Fruit fly (Drosophila melanogaster) whole organism, embryonic: Measurements from ENCODE around the gene Rrp5.

ENCODE experiments used
- Ada2b ChIP-seq: fragments of 200-800 bp; sonication (Bioruptor generic); IDR thresholded peaks from 2 replicates; pipeline ENCODE4 v1.3.6; 2022; ENCODE audit warnings: missing biosample characterization, missing genetic modification characterization
- Asciz ChIP-seq: fragments of 200-800 bp; sonication (Bioruptor generic); optimal IDR thresholded peaks from 2 replicates; lab custom pipeline; 2017; ENCODE audit warnings: missing biosample characterization, mild to moderate bottlenecking, missing genetic modification characterization, missing genetic modification reagents
- B-H1 ChIP-seq: fragments of 200-800 bp; sonication (Bioruptor generic); IDR thresholded peaks from 3 replicates; pipeline ENCODE4 v1.3.6; 2022; ENCODE audit warnings: missing biosample characterization, missing genetic modification characterization
- CG10267 ChIP-seq: fragments of 200-800 bp; sonication (Bioruptor generic); optimal IDR thresholded peaks from 2 replicates; lab custom pipeline; 2018; ENCODE audit warnings: missing biosample characterization, mild to moderate bottlenecking, missing genetic modification characterization, moderate library complexity
- CG10462 ChIP-seq: fragments of 200-800 bp; sonication (Bioruptor generic); optimal IDR thresholded peaks from 2 replicates; lab custom pipeline; 2016; ENCODE audit warnings: missing biosample characterization, missing genetic modification characterization
- CG11456 ChIP-seq: fragments of 200-800 bp; sonication (Bioruptor generic); IDR thresholded peaks from 3 replicates; pipeline ENCODE4 v1.3.6; 2022; ENCODE audit warnings: missing biosample characterization, missing genetic modification characterization
- CG16779 ChIP-seq: fragments of 200-800 bp; sonication (Bioruptor generic); IDR thresholded peaks from 2 replicates; pipeline ENCODE4 v1.3.6; 2022; ENCODE audit warnings: missing biosample characterization, missing genetic modification characterization
- CG17328 ChIP-seq: fragments of 200-800 bp; sonication (Bioruptor generic); IDR thresholded peaks from 2 replicates; pipeline ENCODE4 v1.3.6; 2022; ENCODE audit warnings: missing biosample characterization, missing genetic modification characterization
- CG2875 ChIP-seq: fragments of 200-800 bp; sonication (Bioruptor generic); optimal IDR thresholded peaks from 2 replicates; lab custom pipeline; 2017; ENCODE audit warnings: missing biosample characterization, mild to moderate bottlenecking, missing genetic modification characterization, missing genetic modification reagents
- CG34376 ChIP-seq: fragments of 200-800 bp; sonication (Bioruptor generic); optimal IDR thresholded peaks from 2 replicates; lab custom pipeline; 2018; ENCODE audit warnings: missing biosample characterization, mild to moderate bottlenecking, missing genetic modification characterization
- CG4404 ChIP-seq: fragments of 200-800 bp; sonication (Bioruptor generic); IDR thresholded peaks from 2 replicates; pipeline ENCODE4 v1.3.6; 2022; ENCODE audit warnings: missing biosample characterization, missing genetic modification characterization
- CG4424 ChIP-seq: fragments of 200-800 bp; sonication (Bioruptor generic); optimal IDR thresholded peaks from 3 replicates; lab custom pipeline; 2016; ENCODE audit warnings: missing biosample characterization, missing genetic modification characterization
- CG6254 ChIP-seq: fragments of 200-800 bp; sonication (Bioruptor generic); optimal IDR thresholded peaks from 3 replicates; lab custom pipeline; 2017; ENCODE audit warnings: mild to moderate bottlenecking, missing biosample characterization, missing genetic modification reagents, missing genetic modification characterization
- CG6272 ChIP-seq: fragments of 200-800 bp; sonication (Bioruptor generic); IDR thresholded peaks from 2 replicates; pipeline ENCODE4 v1.3.6; 2022; ENCODE audit warnings: missing biosample characterization, missing genetic modification characterization
- CG7271 ChIP-seq: fragments of 200-800 bp; sonication (Bioruptor generic); optimal IDR thresholded peaks from 2 replicates; lab custom pipeline; 2018; ENCODE audit warnings: missing biosample characterization, mild to moderate bottlenecking, missing genetic modification characterization, moderate library complexity
- CG7963 ChIP-seq: fragments of 200-800 bp; sonication (Bioruptor generic); IDR thresholded peaks from 3 replicates; pipeline ENCODE4 v1.3.6; 2022; ENCODE audit warnings: missing biosample characterization, missing genetic modification characterization; ENCODE audit not compliant: partially characterized antibody
- CG8290 ChIP-seq, 3 experiments: fragments of 200-800 bp; sonication (Bioruptor generic); optimal IDR thresholded peaks; 2 replicates each; lab custom pipeline; 2016 to 2019; ENCODE audit warnings: missing biosample characterization in 3 of 3, missing genetic modification characterization in 3 of 3, mild to moderate bottlenecking in 2 of 3, moderate library complexity in 1 of 3
- CG8944 ChIP-seq: fragments of 200-800 bp; sonication (Bioruptor generic); optimal IDR thresholded peaks from 3 replicates; lab custom pipeline; 2016; ENCODE audit warnings: missing biosample characterization, missing genetic modification characterization
- CG9876 ChIP-seq: fragments of 200-800 bp; sonication (Bioruptor generic); optimal IDR thresholded peaks from 2 replicates; lab custom pipeline; 2016; ENCODE audit warnings: missing biosample characterization, missing genetic modification characterization
- Deaf1 ChIP-seq: fragments of 200-800 bp; optimal IDR thresholded peaks from 3 replicates; lab custom pipeline; 2019; ENCODE audit warnings: missing biosample characterization, mild to moderate bottlenecking, missing genetic modification characterization, moderate library complexity
- Dip3 ChIP-seq: fragments of 200-800 bp; sonication (Bioruptor generic); optimal IDR thresholded peaks from 3 replicates; lab custom pipeline; 2016; ENCODE audit warnings: missing biosample characterization, missing genetic modification characterization
- Dref ChIP-seq: fragments of 200-800 bp; sonication (Bioruptor generic); IDR thresholded peaks from 2 replicates; pipeline ENCODE4 v1.3.6; 2022; ENCODE audit warnings: missing biosample characterization, missing genetic modification characterization
- Ets65A ChIP-seq: fragments of 200-800 bp; sonication (Bioruptor generic); peaks from one replicate; lab custom pipeline; 2016; ENCODE audit warnings: missing biosample characterization, missing genetic modification characterization
- Fer1 ChIP-seq: fragments of 200-800 bp; sonication (Bioruptor generic); optimal IDR thresholded peaks from 2 replicates; lab custom pipeline; 2017; ENCODE audit warnings: missing biosample characterization, mild to moderate bottlenecking, missing genetic modification characterization
- H15 ChIP-seq: fragments of 200-800 bp; sonication (Bioruptor generic); IDR thresholded peaks from 3 replicates; pipeline ENCODE4 v1.3.6; 2022; ENCODE audit warnings: missing biosample characterization, missing genetic modification characterization
- Hand ChIP-seq: fragments of 200-800 bp; sonication (Bioruptor generic); optimal IDR thresholded peaks from 2 replicates; lab custom pipeline; 2017; ENCODE audit warnings: mild to moderate bottlenecking, missing biosample characterization, missing genetic modification reagents, missing genetic modification characterization
- HmgZ ChIP-seq: fragments of 200-800 bp; sonication (Bioruptor generic); optimal IDR thresholded peaks from 2 replicates; lab custom pipeline; 2018; ENCODE audit warnings: missing biosample characterization, mild to moderate bottlenecking, missing genetic modification characterization
- Hmx ChIP-seq: fragments of 200-800 bp; sonication (Bioruptor generic); optimal IDR thresholded peaks from 2 replicates; lab custom pipeline; 2016; ENCODE audit warnings: missing biosample characterization, missing genetic modification characterization
- Hr39 ChIP-seq: fragments of >200 bp; optimal IDR thresholded peaks from 2 replicates; lab custom pipeline; 2017
- PHDP ChIP-seq: fragments of 200-800 bp; sonication (Bioruptor generic); optimal IDR thresholded peaks from 3 replicates; lab custom pipeline; 2018; ENCODE audit warnings: missing biosample characterization, mild to moderate bottlenecking, missing genetic modification characterization, moderate library complexity
- Ptx1 ChIP-seq: fragments of 200-800 bp; sonication (Bioruptor generic); IDR thresholded peaks from 2 replicates; pipeline ENCODE4 v1.3.6; 2022; ENCODE audit warnings: missing biosample characterization, missing genetic modification characterization
- Scr ChIP-seq: fragments of 200-800 bp; sonication (Bioruptor generic); IDR thresholded peaks from 2 replicates; pipeline ENCODE4 v1.3.6; 2022; ENCODE audit warnings: missing biosample characterization, missing genetic modification characterization; ENCODE audit not compliant: partially characterized antibody
- Taf1 ChIP-seq: fragments of 200-800 bp; sonication (Bioruptor generic); IDR thresholded peaks from 2 replicates; pipeline ENCODE4 v1.3.6; 2022; ENCODE audit warnings: missing biosample characterization, missing genetic modification characterization
- Usf ChIP-seq: fragments of 200-800 bp; sonication (Bioruptor generic); optimal IDR thresholded peaks from 2 replicates; lab custom pipeline; 2017; ENCODE audit warnings: missing genotype, missing biosample characterization, missing genetic modification characterization
- Vsx1 ChIP-seq: fragments of 200-800 bp; sonication (Bioruptor generic); optimal IDR thresholded peaks from 2 replicates; lab custom pipeline; 2017; ENCODE audit warnings: missing biosample characterization, mild to moderate bottlenecking, missing genetic modification characterization, missing genetic modification reagents
- bab2 ChIP-seq: fragments of 200-800 bp; sonication (Bioruptor generic); optimal IDR thresholded peaks from 2 replicates; lab custom pipeline; 2016; ENCODE audit warnings: missing biosample characterization, missing genetic modification characterization
- chinmo ChIP-seq: fragments of 200-800 bp; sonication (Bioruptor generic); IDR thresholded peaks from 4 replicates; pipeline ENCODE4 v1.3.6; 2022; ENCODE audit warnings: missing biosample characterization, missing genetic modification characterization; ENCODE audit not compliant: partially characterized antibody
- cwo ChIP-seq: fragments of 200-800 bp; sonication (Bioruptor generic); optimal IDR thresholded peaks from 3 replicates; lab custom pipeline; 2017; ENCODE audit warnings: missing biosample characterization, missing genetic modification characterization, mild to moderate bottlenecking, moderate library complexity, missing genetic modification reagents
- fru ChIP-seq: fragments of >200 bp; optimal IDR thresholded peaks from 2 replicates; lab custom pipeline; 2017
- gce ChIP-seq: fragments of 200-800 bp; sonication (Bioruptor generic); IDR thresholded peaks from 3 replicates; pipeline ENCODE4 v1.3.6; 2022; ENCODE audit warnings: missing biosample characterization, missing genetic modification characterization
- gcm2 ChIP-seq: fragments of 200-800 bp; sonication (Bioruptor generic); optimal IDR thresholded peaks from 2 replicates; lab custom pipeline; 2016; ENCODE audit warnings: missing biosample characterization, missing genetic modification characterization
- grn ChIP-seq: fragments of 200-800 bp; sonication (Bioruptor generic); optimal IDR thresholded peaks from 3 replicates; lab custom pipeline; 2017; ENCODE audit warnings: missing biosample characterization, missing genetic modification characterization
- ham ChIP-seq: fragments of 200-800 bp; sonication (Bioruptor generic); IDR thresholded peaks from 2 replicates; pipeline ENCODE4 v1.3.6; 2022; ENCODE audit warnings: missing biosample characterization, missing genetic modification characterization
- kah ChIP-seq: fragments of 200-800 bp; sonication (Bioruptor generic); optimal IDR thresholded peaks from 2 replicates; lab custom pipeline; 2018; ENCODE audit warnings: missing biosample characterization, mild to moderate bottlenecking, missing genetic modification characterization
- klu ChIP-seq: fragments of 200-800 bp; sonication (Bioruptor generic); IDR thresholded peaks from 2 replicates; pipeline ENCODE4 v1.3.6; 2022; ENCODE audit warnings: missing biosample characterization, missing genetic modification characterization
- otp ChIP-seq: fragments of 200-800 bp; sonication (Bioruptor generic); IDR thresholded peaks from 3 replicates; pipeline ENCODE4, ENCODE4 v1.3.6; 2022; ENCODE audit warnings: missing biosample characterization, missing genetic modification characterization
- pros ChIP-seq: fragments of 200-800 bp; sonication (Bioruptor generic); optimal IDR thresholded peaks from 3 replicates; lab custom pipeline; 2019; ENCODE audit warnings: missing biosample characterization, mild to moderate bottlenecking, missing genetic modification characterization, moderate library complexity
- rib ChIP-seq: fragments of 200-800 bp; sonication (Bioruptor generic); IDR thresholded peaks from 2 replicates; pipeline ENCODE4 v1.3.6; 2022; ENCODE audit warnings: missing biosample characterization, missing genetic modification characterization
- scrt ChIP-seq: fragments of 200-800 bp; sonication (Bioruptor generic); optimal IDR thresholded peaks from 2 replicates; lab custom pipeline; 2018; ENCODE audit warnings: missing biosample characterization, mild to moderate bottlenecking, missing genetic modification characterization, moderate library complexity
- z ChIP-seq: fragments of 200-800 bp; sonication (Bioruptor generic); IDR thresholded peaks from 3 replicates; pipeline ENCODE4 v1.3.6; 2022; ENCODE audit warnings: missing biosample characterization, missing genetic modification characterization
- zen2 ChIP-seq: fragments of 200-800 bp; sonication (Bioruptor generic); IDR thresholded peaks from 3 replicates; pipeline ENCODE4 v1.3.6; 2022; ENCODE audit warnings: missing biosample characterization, missing genetic modification characterization; ENCODE audit not compliant: partially characterized antibody

The Rrp5 gene

DNA sequence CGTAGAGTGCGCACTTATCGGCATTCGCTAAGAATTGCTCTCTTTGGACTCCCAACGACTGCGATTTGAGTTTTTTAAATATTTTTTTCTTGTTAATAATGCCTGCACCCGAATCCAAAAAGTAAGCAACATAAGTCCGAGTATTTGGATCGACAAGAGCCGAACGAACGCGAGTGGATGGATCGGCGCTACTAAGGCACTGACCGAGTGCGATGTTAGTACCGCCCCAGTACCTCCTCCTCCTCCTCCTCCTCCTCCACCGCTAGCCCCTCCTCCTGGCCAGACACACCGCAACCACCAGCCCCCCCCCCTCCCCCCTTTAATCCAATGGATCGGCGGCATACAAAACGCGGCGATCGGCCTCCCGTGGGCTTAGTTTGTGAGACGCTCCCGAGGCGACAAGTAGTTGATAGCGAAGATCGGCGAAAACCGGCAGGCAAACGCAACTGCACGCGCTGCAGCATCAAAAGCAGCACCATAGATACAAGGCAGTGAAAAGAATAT lies 49.5 kb downstream of the Rrp5 start, which contains the start of gene CG6356 (continued):
- no peak for TF ChIP-seq Scr
- TF ChIP-seq CG4424 (GFP tag; lab: Kevin White, UChicago) = no peak
- no peak for TF ChIP-seq Dip3 (GFP tag; lab: Kevin White, UChicago)
- TF ChIP-seq fru = no peak
- no peak for TF ChIP-seq Ada2b (GFP tag; lab: Robert Waterston, UW)
- TF ChIP-seq bab2 (GFP tag; lab: Kevin White, UChicago) = no peak
- no peak for TF ChIP-seq gce (GFP tag; lab: Robert Waterston, UW)
- TF ChIP-seq Ets65A = no peak
- TF ChIP-seq z (GFP tag; lab: Robert Waterston, UW) = 0 out of 3 replicates have a peak, but pooled peaks have one; percentile 58
- TF ChIP-seq chinmo (GFP tag; lab: Robert Waterston, UW) = 0 out of 4 replicates have a peak, but pooled peaks have one; percentile 49
- peak; percentile 69; the same call in 1 of the 3 replicates for TF ChIP-seq CG11456
- no peak for TF ChIP-seq PHDP
- TF ChIP-seq zen2 = no peak
- no peak for TF ChIP-seq CG7271 (tag; lab: Kevin White, UChicago)
- no peak for TF ChIP-seq CG4404 (GFP tag; lab: Robert Waterston, UW)
- no peak for TF ChIP-seq CG7963 (GFP tag; lab: Robert Waterston, UW)
- TF ChIP-seq CG34376 (GFP tag; lab: Kevin White, UChicago) = peak; percentile 12
- TF ChIP-seq scrt (GFP tag; lab: Kevin White, UChicago) = no peak
- no peak for TF ChIP-seq CG10462 (GFP tag; lab: Kevin White, UChicago)
- no peak for TF ChIP-seq Hand (GFP tag; lab: Kevin White, UChicago)
- peak; percentile 57; the same call in 1 of the 2 replicates for TF ChIP-seq rib (GFP tag; lab: Robert Waterston, UW)
- no peak for TF ChIP-seq otp
- TF ChIP-seq CG2875 (GFP tag; lab: Kevin White, UChicago) = peak; percentile 26
- TF ChIP-seq B-H1 = no peak
- peak; percentile 46 for TF ChIP-seq cwo (GFP tag; lab: Kevin White, UChicago)
- TF ChIP-seq CG16779 = 0 out of 2 replicates have a peak, but pooled peaks have one; percentile 11
- TF ChIP-seq Fer1 (GFP tag; lab: Kevin White, UChicago) = no peak
- TF ChIP-seq Taf1 (GFP tag; lab: Robert Waterston, UW) = no peak
- TF ChIP-seq Hr39 = peak; percentile 66
- no peak for TF ChIP-seq Vsx1 (GFP tag; lab: Kevin White, UChicago)
- no peak for TF ChIP-seq Usf
- TF ChIP-seq gcm2 = no peak
- TF ChIP-seq CG17328 (GFP tag; lab: Robert Waterston, UW) = no peak
- TF ChIP-seq grn (GFP tag; lab: Kevin White, UChicago) = no peak
- TF ChIP-seq Dref (GFP tag; lab: Robert Waterston, UW) = 0 out of 2 replicates have a peak, but pooled peaks have one; percentile 6
- no peak for TF ChIP-seq CG9876 (GFP tag; lab: Kevin White, UChicago)
- no peak for TF ChIP-seq CG6272 (GFP tag; lab: Robert Waterston, UW)
- no peak for TF ChIP-seq Asciz (GFP tag; lab: Kevin White, UChicago)
- TF ChIP-seq Ptx1 (GFP tag; lab: Robert Waterston, UW) = 0 out of 2 replicates have a peak, but pooled peaks have one; percentile 9
- TF ChIP-seq H15 = no peak
- TF ChIP-seq CG10267 (tag; lab: Kevin White, UChicago) = no peak
- TF ChIP-seq Deaf1 (tag; lab: Kevin White, UChicago) = peak; percentile 96
- peak; percentile 81 for TF ChIP-seq kah (GFP tag; lab: Kevin White, UChicago)
- TF ChIP-seq ham (GFP tag; lab: Robert Waterston, UW) = no peak
- TF ChIP-seq CG8290 (GFP tag; optimal IDR thresholded peaks at IDR 0.05; lab: Kevin White, UChicago) = no peak
- peak in 1 of 2 experiments; percentile 52 for TF ChIP-seq CG8290 (tag; optimal IDR thresholded peaks at IDR 0.05; lab: Kevin White, UChicago)
- TF ChIP-seq HmgZ = no peak
- TF ChIP-seq Hmx = no peak
- TF ChIP-seq CG8944 (GFP tag; lab: Kevin White, UChicago) = no peak
- TF ChIP-seq klu (GFP tag; lab: Robert Waterston, UW) = no peak
- no peak for TF ChIP-seq pros (GFP tag; lab: Kevin White, UChicago)
- TF ChIP-seq CG6254 (GFP tag; lab: Kevin White, UChicago) = peak; percentile 12
